Fruit fly (Drosophila melanogaster) whole organism, pupa: ENCODE measurements around the gene form3.

Source experiments
- CG10348 ChIP-seq: fragments of 200-800 bp; sonication (Bioruptor generic); IDR thresholded peaks from 2 replicates; pipeline ENCODE4 v1.3.6; 2022; ENCODE audit warnings: missing biosample characterization, missing genetic modification characterization
- CG12605 ChIP-seq: fragments of 200-800 bp; sonication (Bioruptor generic); IDR thresholded peaks from 2 replicates; pipeline ENCODE4 v1.3.6; 2022; ENCODE audit warnings: missing biosample characterization, missing genetic modification characterization
- CG13204 ChIP-seq: fragments of 200-800 bp; sonication (Bioruptor generic); optimal IDR thresholded peaks from 2 replicates; lab custom pipeline; 2018; ENCODE audit warnings: missing biosample characterization, mild to moderate bottlenecking, missing genetic modification characterization, moderate library complexity
- CG14655 ChIP-seq: fragments of 200-800 bp; sonication (Bioruptor generic); optimal IDR thresholded peaks from 3 replicates; lab custom pipeline; 2017; ENCODE audit warnings: mild to moderate bottlenecking, missing biosample characterization, missing genetic modification reagents, missing genetic modification characterization
- CG15710 ChIP-seq: fragments of 200-800 bp; sonication (Bioruptor generic); optimal IDR thresholded peaks from 2 replicates; lab custom pipeline; 2018; ENCODE audit warnings: missing biosample characterization, mild to moderate bottlenecking, missing genetic modification characterization, moderate library complexity
- CG17806 ChIP-seq: fragments of 200-800 bp; sonication (Bioruptor generic); optimal IDR thresholded peaks from 2 replicates; lab custom pipeline; 2018; ENCODE audit warnings: missing biosample characterization, mild to moderate bottlenecking, missing genetic modification characterization, moderate library complexity
- CG32121 ChIP-seq: fragments of 200-800 bp; sonication (Bioruptor generic); IDR thresholded peaks from 2 replicates; pipeline ENCODE4 v1.3.6; 2022; ENCODE audit warnings: missing biosample characterization, missing genetic modification characterization
- CG34367 ChIP-seq: fragments of 200-800 bp; sonication (Bioruptor generic); optimal IDR thresholded peaks from 2 replicates; lab custom pipeline; 2018; ENCODE audit warnings: missing biosample characterization, mild to moderate bottlenecking, missing genetic modification characterization
- CG4496 ChIP-seq: fragments of 200-800 bp; sonication (Bioruptor generic); IDR thresholded peaks from 3 replicates; pipeline ENCODE4 v1.3.6; 2022; ENCODE audit warnings: missing biosample characterization, missing genetic modification characterization
- CG8159 ChIP-seq: fragments of 200-800 bp; sonication (Bioruptor generic); optimal IDR thresholded peaks from 3 replicates; lab custom pipeline; 2018; ENCODE audit warnings: missing biosample characterization, mild to moderate bottlenecking, missing genetic modification characterization, moderate library complexity
- CG8301 ChIP-seq: fragments of 200-800 bp; sonication (Bioruptor generic); optimal IDR thresholded peaks from 2 replicates; lab custom pipeline; 2018; ENCODE audit warnings: missing biosample characterization, mild to moderate bottlenecking, missing genetic modification characterization
- CG9948 ChIP-seq: fragments of 200-800 bp; sonication (Bioruptor generic); optimal IDR thresholded peaks from 2 replicates; lab custom pipeline; 2018; ENCODE audit warnings: missing biosample characterization, mild to moderate bottlenecking, missing genetic modification characterization, moderate library complexity
- D1 ChIP-seq: fragments of 200-800 bp; sonication (Bioruptor generic); optimal IDR thresholded peaks from 2 replicates; lab custom pipeline; 2018; ENCODE audit warnings: missing biosample characterization, mild to moderate bottlenecking, missing genetic modification characterization, moderate library complexity
- EcR ChIP-seq: fragments of 200-800 bp; sonication (Bioruptor generic); optimal IDR thresholded peaks from 3 replicates; lab custom pipeline; 2019; ENCODE audit warnings: missing biosample characterization, missing genetic modification characterization, mild to moderate bottlenecking, moderate library complexity, missing genetic modification reagents
- Ets98B ChIP-seq: fragments of 200-800 bp; sonication (Bioruptor generic); IDR thresholded peaks from 2 replicates; pipeline ENCODE4 v1.3.6; 2022; ENCODE audit warnings: missing biosample characterization, missing genetic modification characterization
- Pif1A ChIP-seq: fragments of 200-800 bp; sonication (Bioruptor generic); optimal IDR thresholded peaks from 3 replicates; lab custom pipeline; 2016; ENCODE audit warnings: missing biosample characterization, missing genetic modification characterization
- Pif1B ChIP-seq: fragments of 200-800 bp; sonication (Bioruptor generic); optimal IDR thresholded peaks from 3 replicates; lab custom pipeline; 2016; ENCODE audit warnings: missing biosample characterization, missing genetic modification characterization
- Snoo ChIP-seq: fragments of 200-800 bp; sonication (Bioruptor generic); optimal IDR thresholded peaks from 3 replicates; lab custom pipeline; 2017; ENCODE audit warnings: missing biosample characterization, mild to moderate bottlenecking, missing genetic modification characterization, inconsistent platforms
- fd96Ca ChIP-seq: fragments of 200-800 bp; sonication (Bioruptor generic); IDR thresholded peaks from 3 replicates; pipeline ENCODE4 v1.3.6; 2022; ENCODE audit warnings: missing biosample characterization, missing genetic modification characterization
- gl ChIP-seq: fragments of 200-800 bp; sonication (Bioruptor generic); optimal IDR thresholded peaks from 2 replicates; lab custom pipeline; 2018; ENCODE audit warnings: missing biosample characterization, mild to moderate bottlenecking, missing genetic modification characterization
- rn ChIP-seq: fragments of 200-800 bp; sonication (Bioruptor generic); IDR thresholded peaks from 2 replicates; pipeline ENCODE4 v1.3.6; 2022; ENCODE audit warnings: missing biosample characterization, missing genetic modification characterization

Gene form3

DNA sequence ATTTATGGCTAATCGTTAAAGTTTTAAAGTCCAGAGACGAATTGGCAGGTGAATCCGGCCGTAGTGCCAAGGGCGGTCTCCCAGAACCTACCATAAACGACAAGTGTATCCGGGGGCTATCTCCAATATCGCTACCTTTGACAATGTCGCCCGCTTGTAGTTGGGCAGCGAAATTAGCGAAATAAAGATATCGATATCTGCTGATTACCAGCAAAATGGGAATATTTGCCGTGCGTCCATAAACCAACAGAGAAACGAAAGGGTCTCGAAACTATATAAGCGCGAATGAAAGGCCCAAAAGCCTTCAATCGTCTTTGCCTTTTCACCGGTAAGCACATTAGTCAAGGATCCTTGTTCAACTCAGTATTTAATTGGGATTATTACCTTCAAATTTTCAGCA lies 36.0 kb downstream of the form3 start, which contains the start of gene Acbp3:
Acbp3 (plus strand) TSS at position 301 of the 400 bp plus-strand sequence.
- TF ChIP-seq CG9948 (tag; lab: Kevin White, UChicago) (no peak), rn (GFP tag; lab: Robert Waterston, UW) (no peak), Snoo (tag; lab: Kevin White, UChicago) (no peak), gl (tag; lab: Kevin White, UChicago) (no peak), Ets98B (GFP tag; lab: Robert Waterston, UW) (no peak), CG32121 (GFP tag; lab: Robert Waterston, UW) (no peak), CG8301 (no peak), CG17806 (no peak), CG8159 (tag; lab: Kevin White, UChicago) (no peak), Pif1A (no peak), fd96Ca (GFP tag; lab: Robert Waterston, UW) (no peak), CG14655 (no peak), Pif1B (GFP tag; lab: Kevin White, UChicago) (no peak), CG4496 (no peak), CG10348 (no peak), CG34367 (tag; lab: Kevin White, UChicago) (no peak), EcR (no peak)

- TF ChIP-seq CG13204, result no peak
- no peak for TF ChIP-seq CG14655
- TF ChIP-seq gl (tag; lab: Kevin White, UChicago), result no peak
- TF ChIP-seq EcR, result no peak
- TF ChIP-seq, all 21 proteins: peak for 0
These were observed 36.9 kb downstream of the form3 start, which contains the start of gene Acbp2 for dm6 chr3L:7131447-7131983. Acbp2 (plus strand) TSS chr3L:7131863.

DNA sequence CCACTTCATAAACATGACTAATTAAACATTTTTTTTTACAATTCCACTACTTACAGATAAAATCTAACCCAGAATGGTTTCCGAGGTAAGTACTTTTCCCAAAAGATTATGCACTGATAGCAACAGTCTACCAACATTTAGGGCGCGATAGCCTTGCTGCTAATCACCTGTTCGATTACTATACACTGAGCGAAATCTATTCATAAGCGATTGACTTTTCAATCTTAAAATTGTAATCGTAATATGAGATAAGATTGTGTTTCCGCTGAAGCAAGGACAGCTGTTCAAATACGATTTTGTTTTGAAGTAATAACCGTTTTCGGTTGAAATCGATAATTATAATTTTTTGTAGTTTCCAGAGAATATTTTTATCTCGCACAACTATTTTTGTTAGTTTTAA lies 38.0 kb downstream of the form3 start:
- no peak for TF ChIP-seq CG12605 (GFP tag; lab: Robert Waterston, UW)
- no peak for TF ChIP-seq gl (tag; lab: Kevin White, UChicago)
- no peak for TF ChIP-seq Pif1B (GFP tag; lab: Kevin White, UChicago)
- no peak for TF ChIP-seq CG32121 (GFP tag; lab: Robert Waterston, UW)
- no peak for TF ChIP-seq CG17806
- no peak for TF ChIP-seq CG14655
- no peak for TF ChIP-seq CG4496
- TF ChIP-seq D1 (tag; lab: Kevin White, UChicago), result no peak
- TF ChIP-seq Pif1A, result no peak
- TF ChIP-seq CG15710 (tag; lab: Kevin White, UChicago), result no peak
- no peak for TF ChIP-seq CG8301
- no peak for TF ChIP-seq EcR
- TF ChIP-seq CG8159 (tag; lab: Kevin White, UChicago), result no peak
- no peak for TF ChIP-seq CG13204
- no peak for TF ChIP-seq Snoo (tag; lab: Kevin White, UChicago)
- TF ChIP-seq CG10348, result no peak
- TF ChIP-seq, all 21 proteins: peak for 0

DNA sequence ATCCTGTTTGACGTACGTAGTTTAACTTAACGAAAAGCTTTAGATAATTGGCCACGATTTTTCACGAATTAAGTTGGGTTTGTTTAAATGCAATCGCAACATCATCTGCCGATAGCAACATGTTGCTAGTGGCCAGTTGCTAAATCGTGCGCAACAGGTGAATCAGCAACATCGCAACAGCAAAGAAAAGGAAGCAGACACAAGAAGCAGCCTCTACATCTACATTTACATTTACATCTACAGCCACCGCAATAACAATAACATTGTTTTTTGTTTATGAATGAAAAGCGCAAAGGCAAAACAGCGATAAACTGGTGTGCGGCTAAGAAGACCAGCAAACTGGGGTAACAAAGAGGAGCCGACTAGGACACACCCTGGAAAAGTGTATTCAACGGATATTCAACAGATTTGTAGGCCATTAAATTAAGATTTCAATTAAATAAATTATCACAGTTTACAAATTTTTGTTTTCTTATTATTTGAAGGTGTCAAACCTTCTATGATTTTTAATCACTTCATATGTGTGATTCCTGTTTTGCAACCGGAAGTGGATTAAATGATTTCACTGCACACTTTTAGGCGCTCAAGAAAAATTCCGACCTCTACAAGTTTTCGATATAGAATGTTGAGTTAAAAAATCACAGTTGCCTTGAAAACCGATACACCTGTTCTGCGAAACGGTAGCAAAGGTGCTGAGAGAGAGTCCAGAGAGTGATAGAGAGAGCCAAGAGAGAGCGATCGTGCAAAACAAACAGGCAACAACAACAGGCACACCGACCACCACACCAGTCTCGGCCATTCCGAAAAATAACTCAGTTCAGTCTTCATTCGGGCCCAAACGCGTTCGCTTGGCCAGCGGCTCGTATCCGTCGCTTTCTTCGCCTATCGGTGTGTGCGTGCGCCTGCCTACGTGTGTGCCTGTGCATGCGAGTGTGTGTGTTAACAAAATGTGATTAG lies 39.4 kb downstream of the form3 start, which contains the start of gene melt:
melt (plus strand) TSS at position 818 of the 957 bp plus-strand sequence.
- TF ChIP-seq CG12605 (GFP tag; lab: Robert Waterston, UW) (no peak; the same call in 1 of the 2 replicates), CG9948 (tag; lab: Kevin White, UChicago) (peak; percentile 81), CG17806 (peak; percentile 72), EcR (no peak), CG15710 (tag; lab: Kevin White, UChicago) (peak; percentile 81), CG34367 (tag; lab: Kevin White, UChicago) (peak; percentile 73), CG4496 (peak; percentile 75), D1 (tag; lab: Kevin White, UChicago) (peak; percentile 73), CG13204 (peak; percentile 38), fd96Ca (GFP tag; lab: Robert Waterston, UW) (peak; percentile 75), CG8301 (peak; percentile 90), CG10348 (peak; percentile 12; the same call in 1 of the 2 replicates), Ets98B (GFP tag; lab: Robert Waterston, UW) (peak; percentile 54), rn (GFP tag; lab: Robert Waterston, UW) (no peak), Snoo (tag; lab: Kevin White, UChicago) (peak; percentile 87), CG8159 (tag; lab: Kevin White, UChicago) (peak; percentile 87), Pif1B (GFP tag; lab: Kevin White, UChicago) (peak; percentile 89), CG32121 (GFP tag; lab: Robert Waterston, UW) (peak; percentile 69), Pif1A (peak; percentile 91), CG14655 (peak; percentile 93), gl (tag; lab: Kevin White, UChicago) (no peak)

- TF ChIP-seq rn (GFP tag; lab: Robert Waterston, UW) (no peak), gl (tag; lab: Kevin White, UChicago) (peak; percentile 85), CG14655 (no peak), Pif1A (peak; percentile 41), EcR (no peak), CG8159 (tag; lab: Kevin White, UChicago) (peak; percentile 42), fd96Ca (GFP tag; lab: Robert Waterston, UW) (peak; percentile 59; the same call in 1 of the 3 replicates), CG32121 (GFP tag; lab: Robert Waterston, UW) (no peak), Ets98B (GFP tag; lab: Robert Waterston, UW) (peak; percentile 53), CG12605 (GFP tag; lab: Robert Waterston, UW) (peak; percentile 78), CG17806 (peak; percentile 49), Pif1B (GFP tag; lab: Kevin White, UChicago) (no peak), CG10348 (no peak), CG13204 (peak; percentile 58), CG15710 (tag; lab: Kevin White, UChicago) (peak; percentile 50), CG4496 (peak; percentile 86), Snoo (tag; lab: Kevin White, UChicago) (no peak), CG8301 (no peak), CG9948 (tag; lab: Kevin White, UChicago) (peak; percentile 10), CG34367 (tag; lab: Kevin White, UChicago) (peak; percentile 58), D1 (tag; lab: Kevin White, UChicago) (no peak)
These were observed 40.2 kb downstream of the form3 start for dm6 chr3L:7134818-7135217.
